Fruit fly (Drosophila melanogaster): ENCODE measurements around the gene klar.
A peak's percentile ranks its signal among the peaks of the same experiment; 100 is the strongest.

Gene klar

DNA sequence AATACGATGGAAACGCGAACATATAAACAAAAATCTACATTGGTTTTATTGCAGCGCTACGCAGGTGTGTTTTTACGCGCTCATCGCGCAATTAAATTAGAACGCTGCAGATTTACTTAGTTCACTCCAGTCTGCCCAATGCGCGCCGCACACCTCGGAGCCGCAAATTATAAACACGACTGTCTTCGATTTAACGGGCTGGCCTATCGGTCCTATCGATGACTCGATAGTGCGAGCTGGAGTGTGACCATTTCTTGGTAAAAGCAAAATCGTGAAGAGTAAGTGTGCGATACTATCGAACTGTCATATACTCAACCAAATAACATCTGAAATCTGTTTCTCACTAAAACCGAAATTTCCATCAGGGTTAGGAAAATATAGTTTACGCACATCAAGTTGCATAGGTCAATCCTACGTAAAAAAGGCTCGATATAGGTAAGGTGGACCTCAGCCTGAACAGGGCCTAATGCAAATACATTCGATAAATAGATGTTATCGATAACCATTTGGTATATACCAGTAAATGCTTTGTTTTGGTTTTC, at the start of gene klar, which contains the start of gene BORCS6 (continued):
- TF ChIP-seq CG8632 (GFP tag; optimal IDR thresholded peaks at IDR 0.05) (no peak), CG16779 (tag; optimal IDR thresholded peaks at IDR 0.05) (no peak), CG3919 (GFP tag; optimal IDR thresholded peaks at IDR 0.05) (peak; percentile 9), CG6276 (GFP tag; optimal IDR thresholded peaks at IDR 0.05) (no peak), Smox (GFP tag; optimal IDR thresholded peaks at IDR 0.05) (peak; percentile 2), topi (GFP tag; optimal IDR thresholded peaks at IDR 0.05) (no peak), Hr39 (GFP tag; optimal IDR thresholded peaks at IDR 0.05) (peak; percentile 64), CG8319 (GFP tag; optimal IDR thresholded peaks at IDR 0.05) (no peak)

DNA sequence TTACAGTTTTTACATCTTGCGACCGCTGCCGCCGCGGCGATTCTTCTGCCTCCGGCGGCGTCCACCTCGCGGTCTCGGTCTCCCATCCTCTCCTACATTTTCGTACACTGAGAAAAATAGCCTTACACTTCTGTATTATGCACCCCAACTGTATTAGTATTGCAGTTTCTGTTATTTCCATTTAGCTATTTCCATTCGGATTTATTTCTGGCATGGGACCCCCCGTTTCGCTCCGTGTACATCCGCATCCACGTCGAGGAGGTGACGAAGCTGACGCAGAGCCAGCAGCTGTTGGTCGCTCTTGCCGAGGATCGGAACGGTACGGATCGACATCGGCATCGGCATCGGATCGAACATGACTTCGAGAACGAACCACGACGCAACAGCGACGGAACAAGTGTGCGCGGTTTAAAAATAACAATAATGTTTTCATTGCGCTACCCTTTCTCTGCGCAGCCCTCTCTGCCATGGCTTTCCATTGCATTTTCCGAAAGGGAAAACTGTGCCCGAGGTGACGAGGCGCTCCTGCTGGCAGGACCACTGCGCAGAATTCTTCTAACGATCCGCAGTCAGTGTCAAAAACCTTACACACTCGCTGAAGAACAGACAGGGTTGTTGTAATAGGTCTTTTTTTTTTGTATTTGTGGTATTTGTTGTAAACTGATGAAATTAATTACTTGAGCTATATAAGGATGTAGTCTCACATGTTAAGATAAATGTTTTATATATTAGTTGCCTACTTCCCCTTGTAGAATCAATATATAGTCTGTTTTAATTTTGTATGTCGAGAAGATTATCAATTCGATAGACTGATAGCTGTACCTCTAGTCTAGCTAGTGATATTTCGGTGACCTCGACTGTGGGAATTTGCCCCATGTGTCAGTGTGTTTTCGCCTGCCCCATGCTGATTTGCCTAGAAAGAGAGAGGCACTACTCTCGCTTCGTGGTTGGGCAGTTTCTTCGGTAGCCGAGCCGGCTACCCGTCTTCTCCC, 49.2 kb upstream of the klar start:
- peak; percentile 84 for TF ChIP-seq CG7368 (GFP tag; optimal IDR thresholded peaks at IDR 0.05)
- peak; percentile 94 for TF ChIP-seq eg (GFP tag; IDR thresholded peaks at IDR 0.05)
- TF ChIP-seq Sox15 (GFP tag; optimal IDR thresholded peaks at IDR 0.05) = peak; percentile 74
- TF ChIP-seq CG11902 (GFP tag; optimal IDR thresholded peaks at IDR 0.05) = peak; percentile 84
- peak; percentile 80 for TF ChIP-seq CG3032 (tag; optimal IDR thresholded peaks at IDR 0.05)
- no peak for TF ChIP-seq Blimp-1 (GFP tag; optimal IDR thresholded peaks at IDR 0.05)
- peak; percentile 72 for TF ChIP-seq CG8632 (GFP tag; optimal IDR thresholded peaks at IDR 0.05)
- TF ChIP-seq Sox102F (GFP tag; optimal IDR thresholded peaks at IDR 0.05) = no peak
- TF ChIP-seq Ets21C (GFP tag; optimal IDR thresholded peaks at IDR 0.05) = no peak
- TF ChIP-seq CG10631 (GFP tag; optimal IDR thresholded peaks at IDR 0.05) = peak; percentile 90
- peak; percentile 88 for TF ChIP-seq CG1621 (tag; optimal IDR thresholded peaks at IDR 0.05)
- peak; percentile 51 for TF ChIP-seq CG11762 (GFP tag; optimal IDR thresholded peaks at IDR 0.05; ENCODE audit: insufficient read depth)
- TF ChIP-seq CG15336 (GFP tag; IDR thresholded peaks at IDR 0.05) = peak; percentile 88
- peak; percentile 96 for TF ChIP-seq CG6163 (GFP tag; IDR thresholded peaks at IDR 0.05)
- peak; percentile 77 for TF ChIP-seq Hr39 (GFP tag; optimal IDR thresholded peaks at IDR 0.05)
- peak; percentile 79 for TF ChIP-seq CG8119 (GFP tag; IDR thresholded peaks at IDR 0.05)
- peak; percentile 79 for TF ChIP-seq CG32006 (GFP tag; optimal IDR thresholded peaks at IDR 0.05)
- peak; percentile 79 for TF ChIP-seq cyc (GFP tag; optimal IDR thresholded peaks at IDR 0.05)
- TF ChIP-seq achi (GFP tag; optimal IDR thresholded peaks at IDR 0.05) = peak; percentile 83
- peak; percentile 90 for TF ChIP-seq Sox14 (GFP tag; optimal IDR thresholded peaks at IDR 0.05)
- TF ChIP-seq dsx (GFP tag; optimal IDR thresholded peaks at IDR 0.05; ENCODE audit: poor library complexity, severe bottlenecking) = peak; percentile 82
- TF ChIP-seq vri (GFP tag; optimal IDR thresholded peaks at IDR 0.05) = no peak
- TF ChIP-seq topi (GFP tag; optimal IDR thresholded peaks at IDR 0.05) = peak; percentile 76
- TF ChIP-seq pdm3 (GFP tag; optimal IDR thresholded peaks at IDR 0.05) = peak; percentile 86
- peak; percentile 68 for TF ChIP-seq CG6276 (GFP tag; optimal IDR thresholded peaks at IDR 0.05)
- peak; percentile 66 to 87 for TF ChIP-seq salr (GFP tag; optimal IDR thresholded peaks at IDR 0.05)
- TF ChIP-seq fd59A (GFP tag; optimal IDR thresholded peaks at IDR 0.05) = peak; percentile 85
- peak; percentile 96 for TF ChIP-seq Eip78C (GFP tag)
- TF ChIP-seq Met (GFP tag; optimal IDR thresholded peaks at IDR 0.05) = no peak
- peak; percentile 77 for TF ChIP-seq CG8319 (GFP tag; optimal IDR thresholded peaks at IDR 0.05)
- peak; percentile 26 for TF ChIP-seq fd85E (GFP tag; optimal IDR thresholded peaks at IDR 0.05)
- peak; percentile 85 for TF ChIP-seq Ets96B (tag; optimal IDR thresholded peaks at IDR 0.05)
- TF ChIP-seq Hr38 (GFP tag; optimal IDR thresholded peaks at IDR 0.05) = peak; percentile 9
- TF ChIP-seq CG4318 (GFP tag; optimal IDR thresholded peaks at IDR 0.05) = peak; percentile 61
- peak; percentile 67 for TF ChIP-seq esn (GFP tag; optimal IDR thresholded peaks at IDR 0.05)
- peak; percentile 8 for TF ChIP-seq CG6854 (GFP tag; optimal IDR thresholded peaks at IDR 0.05)
- peak; percentile 90 for TF ChIP-seq Hr4 (GFP tag; optimal IDR thresholded peaks at IDR 0.05)
- TF ChIP-seq CG16779 (tag; optimal IDR thresholded peaks at IDR 0.05) = peak; percentile 80
- TF ChIP-seq Eip75B (GFP tag; optimal IDR thresholded peaks at IDR 0.05) = peak; percentile 89
- peak; percentile 81 for TF ChIP-seq OdsH (GFP tag; optimal IDR thresholded peaks at IDR 0.05)
- TF ChIP-seq spab (GFP tag; optimal IDR thresholded peaks at IDR 0.05) = peak; percentile 87
- peak; percentile 87 for TF ChIP-seq Gug (GFP tag; IDR thresholded peaks at IDR 0.05)
- no peak for TF ChIP-seq fkh (GFP tag; optimal IDR thresholded peaks at IDR 0.05)
- peak; percentile 88 for TF ChIP-seq CG10669 (GFP tag; optimal IDR thresholded peaks at IDR 0.05)

Data from whole organism, prepupa.